Fruit fly (Drosophila melanogaster) whole organism, pupa: Measurements from ENCODE around the gene CG12239.

ENCODE experiments used
- CG10348 ChIP-seq: fragments of 200-800 bp; sonication (Bioruptor generic); IDR thresholded peaks from 2 replicates; pipeline ENCODE4 v1.3.6; 2022; ENCODE audit warnings: missing biosample characterization, missing genetic modification characterization
- CG12605 ChIP-seq: fragments of 200-800 bp; sonication (Bioruptor generic); IDR thresholded peaks from 2 replicates; pipeline ENCODE4 v1.3.6; 2022; ENCODE audit warnings: missing biosample characterization, missing genetic modification characterization
- CG13204 ChIP-seq: fragments of 200-800 bp; sonication (Bioruptor generic); optimal IDR thresholded peaks from 2 replicates; lab custom pipeline; 2018; ENCODE audit warnings: missing biosample characterization, mild to moderate bottlenecking, missing genetic modification characterization, moderate library complexity
- CG15710 ChIP-seq: fragments of 200-800 bp; sonication (Bioruptor generic); optimal IDR thresholded peaks from 2 replicates; lab custom pipeline; 2018; ENCODE audit warnings: missing biosample characterization, mild to moderate bottlenecking, missing genetic modification characterization, moderate library complexity
- CG17806 ChIP-seq: fragments of 200-800 bp; sonication (Bioruptor generic); optimal IDR thresholded peaks from 2 replicates; lab custom pipeline; 2018; ENCODE audit warnings: missing biosample characterization, mild to moderate bottlenecking, missing genetic modification characterization, moderate library complexity
- CG34367 ChIP-seq: fragments of 200-800 bp; sonication (Bioruptor generic); optimal IDR thresholded peaks from 2 replicates; lab custom pipeline; 2018; ENCODE audit warnings: missing biosample characterization, mild to moderate bottlenecking, missing genetic modification characterization
- CG8159 ChIP-seq: fragments of 200-800 bp; sonication (Bioruptor generic); optimal IDR thresholded peaks from 3 replicates; lab custom pipeline; 2018; ENCODE audit warnings: missing biosample characterization, mild to moderate bottlenecking, missing genetic modification characterization, moderate library complexity
- CG8301 ChIP-seq: fragments of 200-800 bp; sonication (Bioruptor generic); optimal IDR thresholded peaks from 2 replicates; lab custom pipeline; 2018; ENCODE audit warnings: missing biosample characterization, mild to moderate bottlenecking, missing genetic modification characterization
- CG9948 ChIP-seq: fragments of 200-800 bp; sonication (Bioruptor generic); optimal IDR thresholded peaks from 2 replicates; lab custom pipeline; 2018; ENCODE audit warnings: missing biosample characterization, mild to moderate bottlenecking, missing genetic modification characterization, moderate library complexity
- EcR ChIP-seq: fragments of 200-800 bp; sonication (Bioruptor generic); optimal IDR thresholded peaks from 3 replicates; lab custom pipeline; 2019; ENCODE audit warnings: missing biosample characterization, missing genetic modification characterization, mild to moderate bottlenecking, moderate library complexity, missing genetic modification reagents
- Pif1A ChIP-seq: fragments of 200-800 bp; sonication (Bioruptor generic); optimal IDR thresholded peaks from 3 replicates; lab custom pipeline; 2016; ENCODE audit warnings: missing biosample characterization, missing genetic modification characterization
- Pif1B ChIP-seq: fragments of 200-800 bp; sonication (Bioruptor generic); optimal IDR thresholded peaks from 3 replicates; lab custom pipeline; 2016; ENCODE audit warnings: missing biosample characterization, missing genetic modification characterization
- Snoo ChIP-seq: fragments of 200-800 bp; sonication (Bioruptor generic); optimal IDR thresholded peaks from 3 replicates; lab custom pipeline; 2017; ENCODE audit warnings: missing biosample characterization, mild to moderate bottlenecking, missing genetic modification characterization, inconsistent platforms
- fd96Ca ChIP-seq: fragments of 200-800 bp; sonication (Bioruptor generic); IDR thresholded peaks from 3 replicates; pipeline ENCODE4 v1.3.6; 2022; ENCODE audit warnings: missing biosample characterization, missing genetic modification characterization

DNA sequence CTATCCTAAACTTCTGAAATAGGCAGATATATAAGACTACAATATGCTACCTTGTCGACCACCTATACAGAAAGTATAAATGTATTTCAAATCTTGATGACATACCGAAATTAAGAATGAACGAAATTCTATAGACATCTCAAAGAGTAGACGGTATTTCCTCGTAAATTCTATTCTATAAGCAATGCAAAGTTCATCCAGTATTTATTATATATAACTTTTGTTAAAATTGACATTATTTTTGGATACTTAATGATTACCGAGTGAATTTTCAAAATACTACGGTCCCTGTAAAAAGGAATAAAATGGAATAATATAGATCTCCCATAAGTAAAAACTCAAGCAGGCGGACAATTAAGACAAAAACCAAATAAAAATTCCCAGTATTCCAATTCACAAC is 2.8 kb upstream of the CG12239 start, which contains the start of gene CG15767:
- TF ChIP-seq EcR (no peak), CG8301 (tag; lab: Kevin White, UChicago) (no peak), CG12605 (GFP tag; lab: Robert Waterston, UW) (no peak), Snoo (no peak), CG10348 (no peak), CG9948 (tag; lab: Kevin White, UChicago) (no peak), Pif1B (GFP tag; lab: Kevin White, UChicago) (no peak), CG34367 (tag; lab: Kevin White, UChicago) (no peak), Pif1A (GFP tag; lab: Kevin White, UChicago) (no peak), CG17806 (no peak), CG15710 (tag; lab: Kevin White, UChicago) (no peak), CG8159 (tag; lab: Kevin White, UChicago) (no peak), fd96Ca (GFP tag; lab: Robert Waterston, UW) (no peak), CG13204 (no peak)
